Worm (Caenorhabditis elegans) whole organism, young adult: ENCODE measurements around the gene M02B7.2.

Source experiments
- F23B12.7 ChIP-seq: sonication (generic microtip); optimal IDR thresholded peaks from 2 replicates; lab custom pipeline; 2017; ENCODE audit warnings: missing genetic modification characterization, mild to moderate bottlenecking, missing compliant biosample characterization, antibody characterized with exemption, moderate library complexity; ENCODE audit not compliant: insufficient read depth
- F33H1.4 ChIP-seq: fragments of 200-800 bp; sonication (Bioruptor generic); IDR thresholded peaks from 2 replicates; pipeline ENCODE4 v1.3.6; 2022; ENCODE audit warnings: missing genetic modification reagents, missing genetic modification characterization, missing compliant biosample characterization
- F57C9.4 ChIP-seq: sonication (generic microtip); optimal IDR thresholded peaks from 2 replicates; lab custom pipeline; 2017; ENCODE audit warnings: mild to moderate bottlenecking, missing genetic modification characterization, missing compliant biosample characterization
- aptf-2 ChIP-seq: fragments of 200-800 bp; sonication (Bioruptor generic); conservative IDR thresholded peaks from 2 replicates; pipeline ENCODE4 v1.3.6; 2022; ENCODE audit warnings: missing genetic modification reagents, missing genetic modification characterization, missing compliant biosample characterization
- athp-1 ChIP-seq: sonication (generic microtip); optimal IDR thresholded peaks from 2 replicates; lab custom pipeline; 2017; ENCODE audit warnings: mild to moderate bottlenecking, missing genetic modification characterization, missing compliant biosample characterization
- attf-5 ChIP-seq: fragments of 200-800 bp; sonication (Bioruptor generic); optimal IDR thresholded peaks from 2 replicates; lab custom pipeline; 2018; ENCODE audit warnings: mild to moderate bottlenecking, missing genetic modification characterization, missing compliant biosample characterization
- ccch-3 ChIP-seq: fragments of 200-800 bp; sonication (Bioruptor generic); optimal IDR thresholded peaks from 2 replicates; lab custom pipeline; 2018; ENCODE audit warnings: mild to moderate bottlenecking, missing genetic modification characterization, missing compliant biosample characterization
- cebp-1 ChIP-seq, 2 experiments: fragments of 200-800 bp in 1 of 2; sonication (Bioruptor generic) in 1 of 2; sonication (generic microtip) in 1 of 2; IDR thresholded peaks in 1 of 2; optimal IDR thresholded peaks in 1 of 2; 2 replicates each; pipeline versions ENCODE4 v1.3.6 to Lab custom; 2017 to 2022; ENCODE audit warnings: missing compliant biosample characterization in 2 of 2, missing genetic modification characterization in 2 of 2, mild to moderate bottlenecking in 1 of 2, missing genetic modification reagents in 1 of 2, moderate library complexity in 1 of 2
- cebp-2 ChIP-seq: fragments of 200-800 bp; sonication (Bioruptor generic); IDR thresholded peaks from 2 replicates; pipeline ENCODE4 v1.3.6; 2022; ENCODE audit warnings: missing genetic modification characterization, missing compliant biosample characterization
- ceh-100 ChIP-seq: fragments of 200-800 bp; sonication (Bioruptor generic); IDR thresholded peaks from 2 replicates; pipeline ENCODE4 v1.3.6; 2022; ENCODE audit warnings: missing genetic modification reagents, missing genetic modification characterization, missing compliant biosample characterization
- ceh-58 ChIP-seq: fragments of 200-800 bp; sonication (Bioruptor generic); IDR thresholded peaks from 2 replicates; pipeline ENCODE4 v1.3.6; 2022; ENCODE audit warnings: missing genetic modification characterization, missing compliant biosample characterization
- dox-1 ChIP-seq: fragments of 200-800 bp; sonication (Bioruptor generic); IDR thresholded peaks from 2 replicates; pipeline ENCODE4 v1.3.6; 2022; ENCODE audit warnings: missing genetic modification reagents, missing genetic modification characterization, missing compliant biosample characterization
- egrh-3 ChIP-seq: fragments of 200-800 bp; sonication (Bioruptor generic); IDR thresholded peaks from 2 replicates; pipeline ENCODE4 v1.3.6; 2022; ENCODE audit warnings: missing genetic modification reagents, missing genetic modification characterization, missing compliant biosample characterization
- hrde-1 ChIP-seq: sonication (generic microtip); optimal IDR thresholded peaks from 2 replicates; lab custom pipeline; 2016; ENCODE audit warnings: missing genetic modification characterization, mild to moderate bottlenecking, missing compliant biosample characterization, moderate library complexity, missing genotype, missing genetic modification reagents, borderline replicate concordance
- let-607 ChIP-seq, 2 experiments: fragments of 200-800 bp in 1 of 2; sonication (Bioruptor generic) in 1 of 2; sonication (generic microtip) in 1 of 2; optimal IDR thresholded peaks; 2 replicates each; lab custom pipeline; 2016 to 2018; ENCODE audit warnings: mild to moderate bottlenecking in 2 of 2, missing compliant biosample characterization in 2 of 2, missing genetic modification characterization in 2 of 2, moderate library complexity in 2 of 2, missing genotype in 1 of 2
- lin-54 ChIP-seq: fragments of 200-800 bp; sonication (Bioruptor generic); optimal IDR thresholded peaks from 2 replicates; lab custom pipeline; 2018; ENCODE audit warnings: mild to moderate bottlenecking, missing genetic modification characterization, missing compliant biosample characterization
- lsy-27 ChIP-seq: sonication (generic microtip); optimal IDR thresholded peaks from 2 replicates; lab custom pipeline; 2017; ENCODE audit warnings: missing genetic modification characterization, mild to moderate bottlenecking, missing compliant biosample characterization, antibody characterized with exemption, missing genotype, borderline replicate concordance; ENCODE audit not compliant: insufficient read depth
- madf-6 ChIP-seq: fragments of 200-800 bp; sonication (Bioruptor generic); IDR thresholded peaks from 2 replicates; pipeline ENCODE4 v1.3.6; 2022; ENCODE audit warnings: missing genetic modification reagents, missing genetic modification characterization, missing compliant biosample characterization
- mcd-1 ChIP-seq: fragments of 200-800 bp; sonication (Bioruptor generic); IDR thresholded peaks from 2 replicates; pipeline ENCODE4 v1.3.6; 2022; ENCODE audit warnings: missing genetic modification reagents, missing genetic modification characterization, missing compliant biosample characterization
- mel-28 ChIP-seq: sonication (generic microtip); optimal IDR thresholded peaks from 2 replicates; lab custom pipeline; 2016; ENCODE audit warnings: borderline replicate concordance, mild to moderate bottlenecking, missing genetic modification characterization, missing compliant biosample characterization
- mxl-1 ChIP-seq: sonication (generic microtip); optimal IDR thresholded peaks from 2 replicates; lab custom pipeline; 2016; ENCODE audit warnings: missing genetic modification characterization, missing compliant biosample characterization
- nfya-1 ChIP-seq: sonication (generic microtip); optimal IDR thresholded peaks from 2 replicates; lab custom pipeline; 2017; ENCODE audit warnings: antibody characterized with exemption, missing compliant biosample characterization, missing genetic modification characterization, borderline replicate concordance; ENCODE audit not compliant: insufficient read depth
- nhr-80 ChIP-seq: sonication (generic microtip); optimal IDR thresholded peaks from 2 replicates; lab custom pipeline; 2016; ENCODE audit warnings: missing genetic modification characterization, missing compliant biosample characterization
- nhr-90 ChIP-seq: sonication (generic microtip); optimal IDR thresholded peaks from 2 replicates; lab custom pipeline; 2016; ENCODE audit warnings: missing genotype, mild to moderate bottlenecking, missing genetic modification characterization, missing compliant biosample characterization
- rpc-1 ChIP-seq, 2 experiments: fragments of 150-350 bp in 1 of 2; sonication (generic microtip) in 1 of 2; optimal IDR thresholded peaks; 2 replicates each; lab custom pipeline; 2014 to 2018; ENCODE audit warnings: missing biosample characterization in 1 of 2, missing genetic modification characterization in 1 of 2, missing genetic modification reagents in 1 of 2, missing genotype in 1 of 2
- zfh-2 ChIP-seq: fragments of 200-800 bp; sonication (Bioruptor generic); conservative IDR thresholded peaks from 2 replicates; pipeline ENCODE4 v1.3.6; 2022; ENCODE audit warnings: missing genetic modification reagents, missing genetic modification characterization, missing compliant biosample characterization
- ztf-28 ChIP-seq: fragments of 200-800 bp; sonication (Bioruptor generic); IDR thresholded peaks from 2 replicates; pipeline ENCODE4 v1.3.6; 2022; ENCODE audit warnings: missing genetic modification reagents, missing genetic modification characterization, missing compliant biosample characterization

The M02B7.2 gene

ce11 chrIV:3807545-3807944 is 4.2 kb downstream of the M02B7.2 start:
- TF ChIP-seq cebp-1 (GFP tag; IDR thresholded peaks at IDR 0.05; lab: Robert Waterston, UW) (no peak), cebp-1 (tag; optimal IDR thresholded peaks at IDR 0.05; lab: Kevin White, UChicago) (peak; percentile 14), F23B12.7 (tag; lab: Kevin White, UChicago) (no peak), dox-1 (GFP tag; lab: Robert Waterston, UW) (peak; percentile 33; the same call in 1 of the 2 replicates), madf-6 (GFP tag; lab: Robert Waterston, UW) (no peak), zfh-2 (GFP tag; lab: Robert Waterston, UW) (0 out of 2 replicates have a peak, but pooled peaks have one; percentile 37)

ce11 chrIV:3812812-3813211 is 9.4 kb downstream of the M02B7.2 start:
- TF ChIP-seq hrde-1 (no peak), nhr-90 (tag; lab: Kevin White, UChicago) (no peak), egrh-3 (peak; percentile 44; the same call in 1 of the 2 replicates), rpc-1 (optimal IDR thresholded peaks at IDR 0.05; lab: Kevin White, UChicago) (no peak), rpc-1 (tag; optimal IDR thresholded peaks at IDR 0.05; lab: Kevin White, UChicago) (no peak), athp-1 (tag; lab: Kevin White, UChicago) (no peak), zfh-2 (GFP tag; lab: Robert Waterston, UW) (peak; percentile 77)

- TF ChIP-seq lin-54 (GFP tag; lab: Kevin White, UChicago), result peak; percentile 26
- no peak for TF ChIP-seq mel-28 (tag; lab: Kevin White, UChicago)
- peak; percentile 42 to 62 for TF ChIP-seq let-607 (tag; optimal IDR thresholded peaks at IDR 0.05; lab: Kevin White, UChicago)
- TF ChIP-seq ztf-28 (GFP tag; lab: Robert Waterston, UW), result no peak
- TF ChIP-seq zfh-2 (GFP tag; lab: Robert Waterston, UW), result peak; percentile 68
- peak; percentile 73 for TF ChIP-seq nhr-80 (tag; lab: Kevin White, UChicago)
- TF ChIP-seq cebp-1 (GFP tag; IDR thresholded peaks at IDR 0.05; lab: Robert Waterston, UW), result no peak
- TF ChIP-seq cebp-1 (tag; optimal IDR thresholded peaks at IDR 0.05; lab: Kevin White, UChicago), result peak; percentile 29
- TF ChIP-seq F33H1.4 (GFP tag; lab: Robert Waterston, UW), result peak; percentile 29; the same call in 1 of the 2 replicates
- no peak for TF ChIP-seq nfya-1 (tag; lab: Kevin White, UChicago)
- peak; percentile 48; the same call in 1 of the 2 replicates for TF ChIP-seq dox-1 (GFP tag; lab: Robert Waterston, UW)
- TF ChIP-seq mxl-1 (tag; lab: Kevin White, UChicago), result no peak
- TF ChIP-seq aptf-2 (GFP tag; lab: Robert Waterston, UW), result no peak
- TF ChIP-seq ccch-3, result no peak
- TF ChIP-seq attf-5 (GFP tag; lab: Kevin White, UChicago), result peak; percentile 31
- TF ChIP-seq, all 124 proteins: peak for 8
Observed at ce11 chrIV:3814553-3815258, 11.3 kb downstream of the M02B7.2 start.

DNA sequence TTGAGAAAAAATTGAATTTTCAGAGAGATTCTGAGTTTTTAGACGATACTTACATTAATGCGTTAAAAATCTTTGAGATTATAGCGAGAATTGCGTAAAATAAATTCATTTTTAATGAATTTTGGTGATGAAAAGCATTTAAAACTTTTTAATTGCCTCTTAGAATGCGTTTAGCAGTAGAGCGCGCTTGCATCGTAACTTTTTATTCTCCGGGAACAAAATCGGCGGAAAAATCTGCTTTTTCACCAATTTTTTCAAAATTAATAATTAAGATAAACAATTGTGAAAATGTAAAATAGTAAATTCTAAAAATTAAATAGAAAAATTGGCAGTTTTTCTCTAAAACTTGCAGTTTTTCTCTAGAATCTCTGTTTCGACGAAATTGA is 11.9 kb downstream of the M02B7.2 start:
- peak; percentile 66 for TF ChIP-seq ceh-100
- peak; percentile 57; the same call in 1 of the 2 replicates for TF ChIP-seq mcd-1 (GFP tag; lab: Robert Waterston, UW)
- TF ChIP-seq dox-1 (GFP tag; lab: Robert Waterston, UW), result no peak

DNA sequence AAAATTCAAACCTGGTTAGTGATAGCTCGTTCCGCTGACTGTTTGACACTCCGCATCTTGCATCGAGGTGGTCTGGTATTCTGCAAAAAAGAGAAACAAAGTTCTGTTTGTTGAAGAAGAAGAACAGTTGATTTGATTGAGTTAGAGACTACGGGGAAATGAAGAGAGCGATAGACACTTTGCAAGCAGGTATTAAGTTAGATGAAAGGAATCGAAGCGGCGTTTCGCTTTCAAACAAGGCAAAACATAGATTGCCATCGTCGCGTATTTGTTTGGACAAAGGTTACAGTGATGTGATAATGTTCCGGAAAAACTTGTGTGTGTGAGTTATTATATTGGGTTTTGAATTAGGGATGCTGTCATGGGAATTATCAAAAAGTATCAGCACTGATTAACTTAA is 13.9 kb downstream of the M02B7.2 start:
- TF ChIP-seq F57C9.4 (tag; lab: Kevin White, UChicago) (no peak), nhr-80 (tag; lab: Kevin White, UChicago) (peak; percentile 11)

ce11 chrIV:3819278-3819777 is 15.9 kb downstream of the M02B7.2 start, which contains the start of gene bris-1:
Gene bris-1 (minus strand): TSS chrIV:3819328.
- TF ChIP-seq ceh-58, result 0 out of 2 replicates have a peak, but pooled peaks have one; percentile 14
- TF ChIP-seq nhr-80 (tag; lab: Kevin White, UChicago), result peak; percentile 88
- TF ChIP-seq cebp-2, result no peak
- no peak for TF ChIP-seq lsy-27
- TF ChIP-seq ccch-3, result no peak
